Fruit fly (Drosophila melanogaster): ENCODE data around the gene tkv.

DNA sequence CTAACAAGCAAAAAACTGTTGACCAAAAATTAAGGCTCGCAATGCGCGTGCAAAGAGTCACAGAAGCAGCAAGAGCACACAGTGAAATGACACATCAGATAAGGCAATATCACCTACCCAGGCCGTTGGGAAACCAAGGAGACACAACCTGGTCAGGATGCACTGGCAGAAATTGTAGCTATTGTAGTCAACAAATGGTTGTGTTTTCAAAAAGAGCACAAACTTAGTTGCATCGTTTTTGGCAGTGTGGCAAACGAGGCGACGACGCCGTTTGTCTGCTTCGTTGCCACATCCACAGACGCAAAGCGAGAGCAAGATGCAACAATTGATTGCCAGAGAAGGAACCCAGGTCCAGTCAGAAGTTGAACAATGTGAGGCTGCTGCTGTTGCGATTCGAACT lies 21.4 kb downstream of the tkv start:
- TF ChIP-seq Dll (optimal IDR thresholded peaks at IDR 0.05) (no peak), CG8478 (optimal IDR thresholded peaks at IDR 0.05) (no peak)
